Worm (Caenorhabditis elegans) whole organism, late embryonic: ENCODE results near the gene acd-3.

ENCODE experiments used
- ama-1 ChIP-seq: fragments of 150-350 bp; optimal IDR thresholded peaks from 2 replicates; lab custom pipeline; 2014
- madf-2 ChIP-seq: sonication (generic microtip); optimal IDR thresholded peaks from 2 replicates; lab custom pipeline; 2017; ENCODE audit warnings: missing genetic modification characterization, missing compliant biosample characterization
- unc-42 ChIP-seq: sonication (generic microtip); optimal IDR thresholded peaks from 2 replicates; lab custom pipeline; 2016; ENCODE audit warnings: missing genotype, missing genetic modification characterization, missing compliant biosample characterization

DNA sequence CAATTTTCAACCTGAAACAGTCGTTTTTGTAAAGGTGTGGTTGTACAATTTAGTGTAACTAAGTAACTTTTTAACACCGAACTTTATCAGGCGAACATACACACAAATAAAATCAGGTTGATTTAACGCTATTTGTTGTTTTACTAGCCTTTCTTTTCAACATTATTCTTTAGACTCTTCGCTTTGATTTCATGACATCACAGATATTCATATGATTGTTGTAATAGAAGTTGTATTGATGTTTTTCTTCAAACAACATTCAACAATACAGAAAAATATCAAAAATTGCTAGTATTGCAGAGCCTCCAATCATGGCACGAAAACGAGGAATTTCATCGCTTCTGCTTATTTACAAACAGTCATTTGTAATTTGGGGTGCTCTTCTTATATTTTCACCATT lies 45.8 kb downstream of the acd-3 start, which contains the start of gene nac-1:
- TF ChIP-seq ama-1 (lab: Kevin White, UChicago), result no peak
- no peak for TF ChIP-seq unc-42
- no peak for TF ChIP-seq madf-2
